Worm (Caenorhabditis elegans) whole organism, dauer: Measurements from ENCODE around the gene C56E6.4.

Experiments used
- unc-62 ChIP-seq: sonication (generic microtip); optimal IDR thresholded peaks from 2 replicates; lab custom pipeline; 2017; ENCODE audit warnings: missing biosample characterization, missing genetic modification reagents, missing genetic modification characterization

C56E6.4 gene

DNA sequence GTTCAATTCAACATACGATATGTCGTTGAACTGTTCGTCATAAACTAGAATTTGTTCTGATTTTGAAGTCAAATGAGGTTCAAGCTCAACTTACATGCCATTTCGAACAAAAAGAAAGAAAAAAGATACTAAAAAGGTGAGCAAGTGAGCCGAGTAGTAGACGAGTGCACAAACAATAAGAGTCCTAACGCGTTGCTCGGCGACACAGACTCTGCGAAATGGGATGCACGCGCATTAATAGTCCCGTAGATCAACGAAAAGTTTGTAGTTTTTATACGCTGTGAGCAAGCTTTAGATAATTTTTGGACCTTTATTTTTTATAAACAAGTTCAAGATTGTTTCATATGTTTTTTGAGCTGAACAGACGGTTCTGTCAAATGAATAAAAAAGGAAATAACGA, at the start of gene C56E6.4:
C56E6.4 (minus strand) TSS at position 101 of the 400 bp plus-strand sequence.
- TF ChIP-seq unc-62, result no peak

DNA sequence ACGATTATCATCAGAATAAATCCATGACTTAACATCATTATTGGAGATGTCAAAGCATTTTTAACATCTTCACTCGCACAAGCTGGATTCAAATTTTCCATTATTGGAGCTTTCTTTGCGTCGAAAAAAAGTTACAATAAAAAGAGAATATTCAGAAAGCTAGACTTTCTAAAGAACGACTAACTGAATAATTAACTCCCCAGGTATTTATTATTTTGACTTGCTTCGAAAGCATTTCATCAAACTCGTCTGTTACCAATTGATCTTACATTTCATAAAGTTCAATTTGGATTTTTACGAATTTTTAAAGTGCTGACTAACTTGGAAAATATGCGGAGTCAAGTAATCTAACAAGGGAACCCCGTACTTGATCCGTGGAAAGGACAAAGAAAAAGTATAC, 47.1 kb upstream of the C56E6.4 start, which contains the start of gene sra-29:
sra-29 (minus strand) TSS at position 101 of the 400 bp plus-strand sequence.
- TF ChIP-seq unc-62, result no peak

DNA sequence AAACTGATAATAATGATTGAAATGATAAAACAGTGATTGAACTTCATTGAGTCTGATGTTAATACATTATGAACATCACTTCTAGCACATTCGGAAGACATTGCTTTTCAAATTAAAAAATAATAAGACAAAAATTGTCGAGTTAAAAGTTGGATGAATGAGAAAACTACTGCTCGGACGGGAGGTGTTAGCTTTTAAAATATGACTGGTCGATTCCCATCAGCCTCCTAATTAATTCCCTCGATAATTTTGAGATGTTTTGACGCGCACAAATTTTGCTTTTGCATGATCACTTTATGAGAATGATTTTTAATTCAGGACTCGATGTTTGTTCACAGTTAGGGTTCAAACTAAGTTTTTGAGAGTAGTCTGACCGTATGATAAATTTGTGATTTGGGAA, 45.1 kb upstream of the C56E6.4 start, which contains the start of gene sra-28:
sra-28 (minus strand) TSS at position 101 of the 400 bp plus-strand sequence.
- no peak for TF ChIP-seq unc-62

DNA sequence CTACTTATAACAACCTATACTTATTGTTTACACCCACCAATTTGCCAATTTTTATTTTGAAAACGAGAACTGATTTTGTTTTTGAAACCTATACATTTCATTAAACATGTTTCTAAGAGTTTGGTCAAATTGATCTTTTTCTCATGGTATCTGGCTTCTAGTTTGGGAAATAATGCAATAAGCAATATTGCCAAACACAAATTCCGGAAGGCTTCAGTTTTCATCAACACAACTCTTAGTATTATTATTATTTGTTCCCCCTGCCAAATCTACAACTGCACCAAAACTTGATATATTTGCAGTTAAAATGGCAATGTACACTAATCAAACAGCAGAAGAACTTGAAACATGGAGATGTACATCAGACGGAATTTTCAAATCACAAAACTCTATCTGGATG, 40.2 kb upstream of the C56E6.4 start, which contains the start of gene sra-27:
sra-27 (plus strand) TSS at position 301 of the 400 bp plus-strand sequence.
- TF ChIP-seq unc-62, result no peak

DNA sequence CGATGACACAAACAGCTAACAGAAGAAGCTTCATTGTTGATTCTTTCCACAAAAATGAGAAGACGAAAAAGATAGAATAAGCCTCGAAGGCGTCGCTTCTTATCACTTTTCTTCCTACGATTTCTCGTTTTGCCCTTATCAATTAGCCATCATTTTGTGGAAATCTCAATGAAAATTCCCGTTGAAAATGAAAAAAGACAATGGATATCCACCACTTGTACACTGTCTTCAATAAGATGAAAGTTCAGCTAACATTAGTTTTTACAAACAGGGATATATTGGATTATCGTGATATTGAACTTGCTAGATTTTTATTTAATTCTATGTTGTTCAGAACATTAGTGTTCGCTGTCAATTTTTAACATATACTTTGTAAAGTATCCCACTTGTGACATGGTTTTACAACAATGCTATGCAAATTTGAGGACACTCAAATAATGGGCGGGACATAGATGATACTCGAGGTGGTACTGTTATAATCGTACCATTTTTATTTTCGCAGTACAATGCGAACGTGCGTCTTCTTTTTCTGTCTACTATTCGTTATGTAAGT, 38.2 kb upstream of the C56E6.4 start, which contains the start of the genes F18C5.5 and F18C5.9:
F18C5.5 (minus strand) TSS at position 101 of the 553 bp plus-strand sequence.
F18C5.9 (plus strand) TSS at position 503 of the 553 bp plus-strand sequence.
- TF ChIP-seq unc-62, result no peak

DNA sequence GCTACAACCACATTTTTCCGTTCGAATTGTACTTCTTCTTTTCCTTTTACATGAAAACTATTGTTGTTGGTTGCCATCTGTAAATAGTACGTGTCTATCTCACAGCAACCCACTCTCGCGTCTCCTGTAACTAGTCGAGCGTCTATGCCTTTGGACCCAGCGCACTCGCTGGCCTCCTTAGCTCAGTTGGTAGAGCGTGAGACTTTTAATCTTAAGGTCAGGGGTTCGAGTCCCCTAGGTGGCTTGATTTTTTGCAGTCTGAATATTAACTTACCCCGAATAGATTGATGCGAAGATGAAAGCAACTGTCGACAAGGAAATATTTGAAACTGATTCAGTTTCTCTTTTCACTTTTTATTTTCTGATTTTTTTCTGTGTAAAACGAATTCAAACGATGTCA, 36.5 kb upstream of the C56E6.4 start, which contains the start of gene mpz-3:
mpz-3 (minus strand) TSS at position 320 of the 400 bp plus-strand sequence.
- no peak for TF ChIP-seq unc-62

DNA sequence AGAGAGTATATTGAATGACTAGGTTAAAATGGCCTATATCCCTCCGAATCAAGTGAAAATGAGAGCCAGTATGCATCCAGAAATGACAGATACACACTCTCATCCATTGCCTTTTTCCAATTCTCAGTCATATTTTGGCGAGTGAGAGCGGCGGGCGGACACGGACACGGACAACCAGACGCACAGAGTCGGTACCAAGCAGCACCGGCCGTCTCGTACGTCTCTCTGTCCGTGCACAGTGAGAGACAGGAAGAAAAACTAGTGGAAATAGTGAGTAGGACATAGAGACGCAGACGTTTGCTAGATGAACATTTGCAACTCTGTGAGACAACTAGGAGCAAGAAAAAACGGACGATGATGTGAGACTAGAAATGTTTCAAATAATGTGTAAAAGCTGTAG, 34.7 kb upstream of the C56E6.4 start:
- TF ChIP-seq unc-62, result no peak

DNA sequence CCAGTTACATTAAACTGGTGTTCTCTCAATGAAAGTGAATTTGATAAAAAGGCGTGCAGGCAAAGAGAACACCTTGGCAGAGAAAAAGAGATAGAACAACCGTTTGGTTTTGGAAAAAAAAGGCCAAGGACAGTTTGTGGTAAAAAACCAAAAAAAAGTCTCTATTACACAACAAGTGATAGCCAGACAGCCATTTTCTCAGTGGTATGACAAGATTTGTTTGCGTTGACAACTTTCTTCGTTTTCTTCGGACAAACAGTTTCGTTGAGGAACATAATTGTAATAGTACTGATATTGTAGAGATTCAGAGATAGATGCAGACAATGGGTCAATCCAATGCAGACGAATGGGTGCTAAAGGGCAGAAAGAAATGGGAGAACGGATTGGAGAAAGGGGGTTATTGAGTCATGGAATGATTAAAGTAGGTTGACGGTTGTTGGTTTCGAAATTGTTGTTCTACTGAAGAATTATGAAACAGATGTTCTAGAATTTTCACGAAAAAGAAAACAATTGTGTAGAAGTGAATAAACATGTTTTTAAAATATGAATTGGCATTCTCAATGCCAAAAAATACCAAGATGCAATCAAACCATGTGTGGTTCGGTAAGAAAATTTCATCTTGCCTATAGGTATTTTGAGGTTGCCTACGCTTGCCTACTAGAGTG, 33.8 kb upstream of the C56E6.4 start:
- no peak for TF ChIP-seq unc-62

DNA sequence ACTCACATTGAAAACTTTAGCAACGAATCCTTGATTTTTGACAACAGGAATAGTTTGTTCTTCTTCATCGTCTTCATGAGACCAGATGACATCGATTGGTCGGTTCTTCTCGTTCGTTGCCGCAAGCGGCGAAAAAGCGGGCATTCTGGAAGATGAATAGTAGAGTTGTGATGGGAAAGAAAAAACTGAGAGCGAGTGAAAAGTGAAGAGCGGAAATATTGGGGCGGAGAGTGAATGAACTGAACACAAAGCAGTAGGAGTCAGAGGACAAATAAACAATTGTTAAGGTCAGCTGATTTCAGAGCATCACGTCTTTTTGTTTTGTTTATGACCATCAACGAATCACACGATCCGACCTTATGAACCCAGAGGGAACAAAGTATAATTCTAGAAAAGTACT, 32.8 kb upstream of the C56E6.4 start, which contains the start of gene F18C5.10:
F18C5.10 (minus strand) TSS at position 145 of the 400 bp plus-strand sequence.
- no peak for TF ChIP-seq unc-62

DNA sequence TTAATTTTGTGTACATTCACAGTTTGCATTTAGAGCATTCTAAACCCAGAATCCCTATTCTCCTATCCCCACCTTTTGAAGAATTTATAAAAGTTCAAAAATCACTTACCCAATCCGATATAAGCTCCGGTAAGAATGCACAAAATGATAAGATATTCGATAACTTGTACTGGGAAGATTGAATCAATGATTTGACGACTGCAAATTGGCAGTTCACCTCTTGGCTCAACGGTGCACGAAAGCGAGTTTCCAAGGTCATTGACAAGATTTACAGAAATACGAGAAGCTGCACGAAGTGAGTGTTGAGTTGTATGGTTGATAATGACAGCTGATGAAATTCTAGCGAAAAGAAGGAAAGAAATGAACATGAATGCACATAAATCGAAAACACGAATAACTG, 31.8 kb upstream of the C56E6.4 start:
- TF ChIP-seq unc-62, result no peak

DNA sequence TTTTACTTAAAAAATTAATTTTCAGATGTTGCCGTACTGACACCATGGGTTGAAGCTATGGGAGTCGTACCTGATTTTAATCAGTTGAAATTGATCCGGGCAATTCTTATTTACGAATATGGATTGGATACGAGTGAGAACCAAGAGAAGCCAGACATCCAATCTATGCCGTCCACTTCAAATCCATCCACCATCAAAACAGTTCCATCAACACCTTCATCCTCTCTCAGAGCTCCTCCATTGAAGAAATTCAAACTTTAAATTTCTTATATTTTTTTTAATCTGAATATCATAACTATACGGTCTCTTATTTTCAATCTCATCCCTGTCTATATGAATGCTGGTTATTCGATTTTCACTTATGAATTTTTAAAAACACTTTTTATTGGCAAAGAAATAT, 30.4 kb upstream of the C56E6.4 start:
- no peak for TF ChIP-seq unc-62

DNA sequence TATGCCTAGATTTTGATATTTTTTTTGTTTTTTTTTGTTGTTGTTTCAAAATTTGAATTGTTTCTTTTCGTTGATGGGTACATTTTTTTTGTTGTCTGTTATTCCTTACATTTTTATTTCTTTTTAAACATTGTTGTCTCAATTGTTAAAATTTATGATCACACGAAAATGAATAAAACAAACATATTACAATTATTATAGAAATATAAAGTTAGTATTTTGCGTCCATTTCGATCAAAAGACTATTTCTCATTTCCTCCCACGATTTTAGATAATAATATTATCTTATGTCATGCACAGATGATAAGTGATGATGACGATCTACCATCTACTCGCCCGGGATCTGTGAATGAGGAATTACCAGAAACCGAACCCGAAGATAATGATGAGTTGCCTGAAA, 26.1 kb upstream of the C56E6.4 start, which contains the start of gene wrn-1:
wrn-1 (plus strand) TSS at position 301 of the 400 bp plus-strand sequence.
- TF ChIP-seq unc-62, result no peak

DNA sequence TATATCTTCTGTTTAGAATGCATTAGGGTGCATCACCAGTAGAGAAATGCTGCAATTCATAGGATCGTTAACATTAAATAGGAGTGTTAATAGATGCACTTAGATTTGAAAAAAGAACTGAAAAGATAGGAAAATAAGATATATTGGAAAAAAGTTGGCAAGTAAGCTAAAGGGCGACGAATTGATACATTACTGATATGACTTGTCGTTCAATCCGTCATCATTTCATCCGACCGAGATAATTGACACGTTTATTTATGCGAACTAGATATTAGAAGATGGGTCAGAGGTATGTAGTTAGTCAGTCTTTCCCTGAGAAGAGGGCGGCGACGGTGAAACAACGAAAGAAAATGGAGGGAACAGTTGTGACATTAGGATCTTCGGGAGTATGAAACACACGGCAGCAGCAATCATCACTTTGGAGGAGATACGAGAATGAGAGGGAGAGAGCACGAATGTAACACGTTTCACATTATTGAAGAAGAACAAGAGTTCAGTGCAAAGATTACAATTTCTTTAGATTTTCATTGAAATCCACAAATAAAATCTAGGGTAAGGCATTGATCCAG, 16.4 kb upstream of the C56E6.4 start, which contains the start of gene lron-15:
lron-15 (minus strand) TSS at position 51 of the 569 bp plus-strand sequence.
- TF ChIP-seq unc-62, result no peak

DNA sequence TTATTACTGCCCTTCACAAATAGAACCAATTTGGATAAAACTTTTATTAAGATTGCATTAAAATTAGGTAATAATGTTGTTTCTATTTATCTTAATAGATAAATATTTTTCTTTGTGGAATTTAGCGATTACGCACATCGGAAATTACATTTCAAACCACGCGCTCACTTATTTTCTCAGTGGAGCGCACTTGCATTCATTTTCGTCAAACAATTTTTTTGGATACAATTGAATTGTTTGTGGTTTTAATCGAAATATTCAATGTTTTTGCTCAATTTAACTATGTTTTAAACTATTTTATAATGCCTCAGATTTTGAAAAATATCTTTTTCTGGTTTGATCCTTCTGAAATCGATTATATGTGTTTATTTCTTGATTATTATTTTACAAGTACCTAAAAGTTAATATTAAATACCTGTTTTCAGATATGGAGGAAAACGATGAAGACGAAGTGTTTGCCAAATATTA, 7.5 kb upstream of the C56E6.4 start, which contains the start of gene utp-20:
utp-20 (plus strand) TSS at position 418 of the 468 bp plus-strand sequence.
- TF ChIP-seq unc-62, result no peak

DNA sequence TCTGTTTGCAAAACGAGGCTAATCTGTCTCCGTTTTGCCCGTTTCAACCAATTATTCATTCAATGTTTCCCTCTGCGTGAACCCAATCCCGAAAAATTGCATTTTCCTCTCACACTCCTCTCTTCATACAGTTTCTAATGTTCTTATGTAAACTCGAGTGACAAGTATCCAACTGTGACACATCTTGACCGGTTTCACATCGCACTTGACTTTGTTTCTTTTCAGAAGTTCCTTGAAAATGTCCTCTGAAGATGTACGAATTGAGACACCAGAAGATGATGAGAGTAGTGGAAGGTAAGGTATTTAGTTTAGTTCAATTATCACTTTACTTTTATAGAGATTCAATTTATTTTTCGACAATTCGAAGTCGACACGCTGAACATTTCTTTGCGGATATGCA, 3.4 kb upstream of the C56E6.4 start, which contains the start of gene abcx-1:
abcx-1 (plus strand) TSS at position 224 of the 400 bp plus-strand sequence.
- TF ChIP-seq unc-62, result no peak

DNA sequence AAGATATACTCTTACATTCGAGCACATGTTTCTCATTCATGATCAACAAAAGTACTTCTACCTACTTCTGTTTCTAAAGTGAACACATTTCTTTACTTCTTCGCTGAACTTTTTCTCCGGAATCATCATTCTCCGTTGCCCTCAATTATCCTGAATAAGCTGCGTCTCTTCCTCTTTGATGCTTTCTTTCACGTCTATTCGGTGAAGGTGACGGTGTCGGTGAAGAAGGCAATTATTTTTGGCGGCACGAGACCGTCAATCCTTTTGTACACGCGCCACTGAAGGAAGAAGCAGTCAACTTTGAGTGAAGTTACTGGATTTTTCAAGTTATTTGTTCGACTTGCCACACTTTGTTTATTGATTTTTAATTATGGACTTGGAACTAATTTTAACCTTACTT, 3.0 kb upstream of the C56E6.4 start, which contains the start of gene abch-1:
abch-1 (minus strand) TSS at position 101 of the 400 bp plus-strand sequence.
- TF ChIP-seq unc-62, result no peak
